Worm (Caenorhabditis elegans): ENCODE measurements around the gene C27D6.11.
A peak's percentile ranks its signal among the peaks of the same experiment; 100 is the strongest.

- TF ChIP-seq unc-62 (GFP tag; optimal IDR thresholded peaks at IDR 0.05 in 1 of 2) (no peak), unc-62 (tag; optimal IDR thresholded peaks at IDR 0.05) (no peak), lin-13 (GFP tag; optimal IDR thresholded peaks at IDR 0.05) (no peak), nhr-6 (tag; optimal IDR thresholded peaks at IDR 0.05) (no peak), zag-1 (tag; optimal IDR thresholded peaks at IDR 0.05) (no peak), aha-1 (tag) (peak; percentile 40), nhr-237 (tag; optimal IDR thresholded peaks at IDR 0.05) (no peak), mep-1 (tag; optimal IDR thresholded peaks at IDR 0.05) (no peak)
These were observed 30.8 kb upstream of the C27D6.11 start for ce11 chrII:5191766-5192165.
